Fruit fly (Drosophila melanogaster) whole organism, embryonic: Measurements from ENCODE around the gene CG9503.

Experiments
- Abd-B ChIP-seq: fragments of 200-800 bp; sonication (Bioruptor generic); optimal IDR thresholded peaks from 2 replicates; lab custom pipeline; 2018; ENCODE audit warnings: missing biosample characterization, mild to moderate bottlenecking, missing genetic modification characterization, moderate library complexity
- Atf-2 ChIP-seq: fragments of 200-800 bp; sonication (Bioruptor generic); optimal IDR thresholded peaks from 2 replicates; lab custom pipeline; 2016; ENCODE audit warnings: missing biosample characterization, missing genetic modification characterization
- B-H2 ChIP-seq: fragments of 200-800 bp; sonication (Bioruptor generic); optimal IDR thresholded peaks from 2 replicates; lab custom pipeline; 2018; ENCODE audit warnings: missing biosample characterization, mild to moderate bottlenecking, missing genetic modification characterization
- CG12104 ChIP-seq: fragments of 200-800 bp; sonication (Bioruptor generic); optimal IDR thresholded peaks from 3 replicates; lab custom pipeline; 2016; ENCODE audit warnings: missing biosample characterization, missing genetic modification characterization
- CG12219 ChIP-seq: fragments of 200-800 bp; sonication (Bioruptor generic); optimal IDR thresholded peaks from 3 replicates; lab custom pipeline; 2018; ENCODE audit warnings: missing biosample characterization, mild to moderate bottlenecking, missing genetic modification characterization
- CG12744 ChIP-seq: fragments of 200-800 bp; sonication (Bioruptor generic); optimal IDR thresholded peaks from 2 replicates; lab custom pipeline; 2016; ENCODE audit warnings: missing biosample characterization, missing genetic modification characterization
- CG13775 ChIP-seq: fragments of 200-800 bp; sonication (Bioruptor generic); optimal IDR thresholded peaks from 3 replicates; lab custom pipeline; 2017; ENCODE audit warnings: missing biosample characterization, mild to moderate bottlenecking, missing genetic modification characterization
- CG14441 ChIP-seq: fragments of 200-800 bp; sonication (Bioruptor generic); IDR thresholded peaks from 2 replicates; pipeline ENCODE4 v1.3.6; 2022; ENCODE audit warnings: missing biosample characterization, missing genetic modification characterization
- CG15479 ChIP-seq: fragments of 200-800 bp; sonication (Bioruptor generic); optimal IDR thresholded peaks from 3 replicates; lab custom pipeline; 2019; ENCODE audit warnings: missing biosample characterization, mild to moderate bottlenecking, missing genetic modification characterization, moderate library complexity
- CG15514 ChIP-seq: fragments of 200-800 bp; sonication (Bioruptor generic); optimal IDR thresholded peaks from 3 replicates; lab custom pipeline; 2017; ENCODE audit warnings: missing biosample characterization, missing genetic modification characterization, mild to moderate bottlenecking, moderate library complexity, missing genetic modification reagents
- CG1647 ChIP-seq: fragments of 200-800 bp; sonication (Bioruptor generic); optimal IDR thresholded peaks from 3 replicates; lab custom pipeline; 2016; ENCODE audit warnings: missing biosample characterization, missing genetic modification characterization
- CG17328 ChIP-seq: fragments of 200-800 bp; sonication (Bioruptor generic); IDR thresholded peaks from 2 replicates; pipeline ENCODE4 v1.3.6; 2022; ENCODE audit warnings: missing biosample characterization, missing genetic modification characterization
- CG17912 ChIP-seq: fragments of 200-800 bp; sonication (Bioruptor generic); optimal IDR thresholded peaks from 2 replicates; lab custom pipeline; 2018; ENCODE audit warnings: missing biosample characterization, mild to moderate bottlenecking, missing genetic modification characterization
- CG32532 ChIP-seq: fragments of 200-800 bp; sonication (Bioruptor generic); IDR thresholded peaks from 2 replicates; pipeline ENCODE4 v1.3.6; 2022; ENCODE audit warnings: missing biosample characterization, missing genetic modification characterization
- CG33213 ChIP-seq: fragments of 200-800 bp; sonication (Bioruptor generic); optimal IDR thresholded peaks from 3 replicates; lab custom pipeline; 2016; ENCODE audit warnings: missing biosample characterization, missing genetic modification characterization
- CG7839 ChIP-seq: fragments of 200-800 bp; sonication (Bioruptor generic); optimal IDR thresholded peaks from 3 replicates; lab custom pipeline; 2018; ENCODE audit warnings: missing biosample characterization, mild to moderate bottlenecking, missing genetic modification characterization, moderate library complexity
- CG8765 ChIP-seq: fragments of 200-800 bp; sonication (Bioruptor generic); IDR thresholded peaks from 2 replicates; pipeline ENCODE4 v1.3.6; 2022; ENCODE audit warnings: missing biosample characterization, missing genetic modification characterization
- CG9727 ChIP-seq: fragments of 200-800 bp; sonication (Bioruptor generic); optimal IDR thresholded peaks from 3 replicates; lab custom pipeline; 2017; ENCODE audit warnings: missing biosample characterization, mild to moderate bottlenecking, missing genetic modification characterization
- D ChIP-seq, 2 experiments: fragments of 200-800 bp in 1 of 2; fragments of >200 bp in 1 of 2; sonication (Bioruptor generic) in 1 of 2; optimal IDR thresholded peaks; 2 replicates in 1 of 2; 3 replicates in 1 of 2; lab custom pipeline; 2017; ENCODE audit warnings: mild to moderate bottlenecking in 1 of 2, missing biosample characterization in 1 of 2, missing genetic modification characterization in 1 of 2, missing genetic modification reagents in 1 of 2
- E2f1 ChIP-seq: fragments of 200-800 bp; sonication (Bioruptor generic); IDR thresholded peaks from 2 replicates; pipeline ENCODE4 v1.3.6; 2022; ENCODE audit warnings: missing biosample characterization, missing genetic modification characterization
- Hmx ChIP-seq: fragments of 200-800 bp; sonication (Bioruptor generic); optimal IDR thresholded peaks from 2 replicates; lab custom pipeline; 2016; ENCODE audit warnings: missing biosample characterization, missing genetic modification characterization
- Jarid2 ChIP-seq: fragments of 200-800 bp; sonication (Bioruptor generic); optimal IDR thresholded peaks from 3 replicates; lab custom pipeline; 2017; ENCODE audit warnings: mild to moderate bottlenecking, missing biosample characterization, missing genetic modification reagents, missing genetic modification characterization
- Meics ChIP-seq: fragments of 200-800 bp; sonication (Bioruptor generic); optimal IDR thresholded peaks from 2 replicates; lab custom pipeline; 2017; ENCODE audit warnings: missing biosample characterization, mild to moderate bottlenecking, missing genetic modification characterization
- Nf-YB ChIP-seq: fragments of 200-800 bp; sonication (Bioruptor generic); optimal IDR thresholded peaks from 3 replicates; lab custom pipeline; 2019; ENCODE audit warnings: missing biosample characterization, mild to moderate bottlenecking, missing genetic modification characterization, moderate library complexity
- Nf-YC ChIP-seq: fragments of 200-800 bp; optimal IDR thresholded peaks from 3 replicates; lab custom pipeline; 2019; ENCODE audit warnings: missing biosample characterization, mild to moderate bottlenecking, missing genetic modification characterization, moderate library complexity
- NfI ChIP-seq: fragments of 200-800 bp; sonication (Bioruptor generic); optimal IDR thresholded peaks from 3 replicates; lab custom pipeline; 2018; ENCODE audit warnings: missing biosample characterization, mild to moderate bottlenecking, missing genetic modification characterization, moderate library complexity
- Pdp1 ChIP-seq, 2 experiments: fragments of 200-800 bp; sonication (Bioruptor generic); optimal IDR thresholded peaks; 3 replicates each; lab custom pipeline; 2016; ENCODE audit warnings: missing biosample characterization in 2 of 2, missing genetic modification characterization in 2 of 2, mild to moderate bottlenecking in 1 of 2, moderate library complexity in 1 of 2
- Ptx1 ChIP-seq: fragments of 200-800 bp; sonication (Bioruptor generic); IDR thresholded peaks from 2 replicates; pipeline ENCODE4 v1.3.6; 2022; ENCODE audit warnings: missing biosample characterization, missing genetic modification characterization
- Spps ChIP-seq: fragments of 200-800 bp; sonication (Bioruptor generic); optimal IDR thresholded peaks from 2 replicates; lab custom pipeline; 2018; ENCODE audit warnings: missing biosample characterization, mild to moderate bottlenecking, missing genetic modification characterization
- aop ChIP-seq: fragments of 200-800 bp; sonication (Bioruptor generic); IDR thresholded peaks from 2 replicates; pipeline ENCODE4 v1.3.6; 2022; ENCODE audit warnings: missing biosample characterization, missing genetic modification characterization
- ash1 ChIP-seq: fragments of 200-800 bp; sonication (Bioruptor generic); optimal IDR thresholded peaks from 2 replicates; lab custom pipeline; 2018; ENCODE audit warnings: missing biosample characterization, mild to moderate bottlenecking, missing genetic modification characterization
- bcd ChIP-seq: fragments of 200-800 bp; sonication (Bioruptor generic); optimal IDR thresholded peaks from 2 replicates; lab custom pipeline; 2017; ENCODE audit warnings: missing biosample characterization, mild to moderate bottlenecking, missing genetic modification characterization
- btn ChIP-seq: fragments of 200-800 bp; sonication (Bioruptor generic); optimal IDR thresholded peaks from 2 replicates; lab custom pipeline; 2016; ENCODE audit warnings: missing biosample characterization, missing genetic modification characterization
- cg ChIP-seq: fragments of 200-800 bp; sonication (Bioruptor generic); optimal IDR thresholded peaks from 3 replicates; lab custom pipeline; 2019; ENCODE audit warnings: missing biosample characterization, mild to moderate bottlenecking, missing genetic modification characterization, moderate library complexity
- croc ChIP-seq: fragments of 200-800 bp; sonication (Bioruptor generic); conservative IDR thresholded peaks from 3 replicates; pipeline ENCODE4 v1.3.6; 2022; ENCODE audit warnings: missing biosample characterization, missing genetic modification characterization
- cwo ChIP-seq: fragments of 200-800 bp; sonication (Bioruptor generic); optimal IDR thresholded peaks from 3 replicates; lab custom pipeline; 2017; ENCODE audit warnings: missing biosample characterization, missing genetic modification characterization, mild to moderate bottlenecking, moderate library complexity, missing genetic modification reagents
- dati ChIP-seq: fragments of 200-800 bp; sonication (Bioruptor generic); IDR thresholded peaks from 2 replicates; pipeline ENCODE4 v1.3.6; 2022; ENCODE audit warnings: missing biosample characterization, missing genetic modification characterization
- ems ChIP-seq: fragments of 200-800 bp; sonication (Bioruptor generic); optimal IDR thresholded peaks from 3 replicates; lab custom pipeline; 2016; ENCODE audit warnings: missing biosample characterization, missing genetic modification characterization
- h ChIP-seq: fragments of >200 bp; optimal IDR thresholded peaks from 2 replicates; lab custom pipeline; 2017
- knrl ChIP-seq: fragments of 200-800 bp; sonication (Bioruptor generic); IDR thresholded peaks from 3 replicates; pipeline ENCODE4 v1.3.6; 2022; ENCODE audit warnings: missing biosample characterization, missing genetic modification characterization; ENCODE audit not compliant: partially characterized antibody
- lbe ChIP-seq: fragments of 200-800 bp; sonication (Bioruptor generic); optimal IDR thresholded peaks from 2 replicates; lab custom pipeline; 2016; ENCODE audit warnings: missing biosample characterization, mild to moderate bottlenecking, missing genetic modification characterization
- lmd ChIP-seq: fragments of 200-800 bp; sonication (Bioruptor generic); IDR thresholded peaks from 2 replicates; pipeline ENCODE4 v1.3.6; 2022; ENCODE audit warnings: missing biosample characterization, missing genetic modification characterization
- maf-S ChIP-seq: fragments of 200-800 bp; sonication (Bioruptor generic); optimal IDR thresholded peaks from 2 replicates; lab custom pipeline; 2016; ENCODE audit warnings: missing biosample characterization, missing genetic modification characterization
- mam ChIP-seq: fragments of 200-800 bp; sonication (Bioruptor generic); optimal IDR thresholded peaks from 3 replicates; lab custom pipeline; 2016; ENCODE audit warnings: missing biosample characterization, missing genetic modification characterization
- nerfin-2 ChIP-seq: fragments of 200-800 bp; sonication (Bioruptor generic); IDR thresholded peaks from 2 replicates; pipeline ENCODE4 v1.3.6; 2022; ENCODE audit warnings: missing biosample characterization, missing genetic modification characterization; ENCODE audit not compliant: partially characterized antibody
- otp ChIP-seq: fragments of 200-800 bp; sonication (Bioruptor generic); IDR thresholded peaks from 3 replicates; pipeline ENCODE4, ENCODE4 v1.3.6; 2022; ENCODE audit warnings: missing biosample characterization, missing genetic modification characterization
- repo ChIP-seq: fragments of 200-800 bp; sonication (Bioruptor generic); optimal IDR thresholded peaks from 2 replicates; lab custom pipeline; 2016; ENCODE audit warnings: missing biosample characterization, missing genetic modification characterization
- salm ChIP-seq: fragments of 200-800 bp; sonication (Bioruptor generic); optimal IDR thresholded peaks from 2 replicates; lab custom pipeline; 2018; ENCODE audit warnings: missing biosample characterization, mild to moderate bottlenecking, missing genetic modification characterization
- tgo ChIP-seq: fragments of 200-800 bp; sonication (Bioruptor generic); IDR thresholded peaks from 3 replicates; pipeline ENCODE4 v1.3.6; 2022; ENCODE audit warnings: missing biosample characterization, missing genetic modification characterization
- zf30C ChIP-seq: fragments of 200-800 bp; sonication (Bioruptor generic); optimal IDR thresholded peaks from 3 replicates; lab custom pipeline; 2018; ENCODE audit warnings: missing biosample characterization, mild to moderate bottlenecking, missing genetic modification characterization

CG9503 gene

dm6 chrX:14882536-14883118, 40.7 kb downstream of the CG9503 start, which contains the start of the genes CG45064 and CG45065 (continued):
- no peak for TF ChIP-seq ash1
- peak; percentile 81 for TF ChIP-seq NfI (GFP tag; lab: Kevin White, UChicago)
- TF ChIP-seq lmd (GFP tag; lab: Robert Waterston, UW) = peak; percentile 81
- peak; percentile 73 for TF ChIP-seq Meics
- peak; percentile 70 for TF ChIP-seq ems (GFP tag; lab: Kevin White, UChicago)
- peak; percentile 83 for TF ChIP-seq mam (GFP tag; lab: Kevin White, UChicago)
- TF ChIP-seq maf-S (GFP tag; lab: Kevin White, UChicago) = peak; percentile 68
- TF ChIP-seq CG12219 (GFP tag; lab: Kevin White, UChicago) = peak; percentile 83
- TF ChIP-seq E2f1 (GFP tag; lab: Robert Waterston, UW) = peak; percentile 77
- TF ChIP-seq lbe (GFP tag; lab: Kevin White, UChicago) = no peak
- TF ChIP-seq CG32532 (GFP tag; lab: Robert Waterston, UW) = peak; percentile 56
- peak; percentile 66 for TF ChIP-seq cwo (GFP tag; lab: Kevin White, UChicago)
- TF ChIP-seq Nf-YB = peak; percentile 67
- TF ChIP-seq CG9727 (GFP tag; lab: Kevin White, UChicago) = peak; percentile 64
- TF ChIP-seq Jarid2 (GFP tag; lab: Kevin White, UChicago) = peak; percentile 46
- peak; percentile 66 for TF ChIP-seq tgo
- peak; percentile 62 for TF ChIP-seq repo
- TF ChIP-seq Nf-YC = peak; percentile 45
- TF ChIP-seq cg = no peak
- TF ChIP-seq CG8765 (GFP tag; lab: Robert Waterston, UW) = no peak
- TF ChIP-seq aop (GFP tag; lab: Robert Waterston, UW) = peak; percentile 41; the same call in 1 of the 2 replicates
- peak; percentile 57 for TF ChIP-seq CG13775 (GFP tag; lab: Kevin White, UChicago)
- peak; percentile 81 for TF ChIP-seq bcd (GFP tag; lab: Kevin White, UChicago)
- peak; percentile 89 for TF ChIP-seq CG7839 (tag; lab: Kevin White, UChicago)
- TF ChIP-seq CG15514 (GFP tag; lab: Kevin White, UChicago) = peak; percentile 35
- TF ChIP-seq B-H2 (GFP tag; lab: Kevin White, UChicago) = no peak
- TF ChIP-seq D (optimal IDR thresholded peaks at IDR 0.05; lab: Kevin White, UChicago) = no peak
- TF ChIP-seq D (GFP tag; optimal IDR thresholded peaks at IDR 0.05; lab: Kevin White, UChicago) = peak; percentile 83
- peak; percentile 68 for TF ChIP-seq CG33213 (GFP tag; lab: Kevin White, UChicago)
- peak; percentile 73 for TF ChIP-seq btn (GFP tag; lab: Kevin White, UChicago)
- TF ChIP-seq nerfin-2 = no peak
- no peak for TF ChIP-seq CG17912 (GFP tag; lab: Kevin White, UChicago)
- TF ChIP-seq CG17328 (GFP tag; lab: Robert Waterston, UW) = peak; percentile 87
- no peak for TF ChIP-seq h (lab: Kevin White, UChicago)
- TF ChIP-seq knrl = no peak
- TF ChIP-seq CG12104 = peak; percentile 47
- TF ChIP-seq CG12744 (GFP tag; lab: Kevin White, UChicago) = peak; percentile 54
- peak; percentile 62 for TF ChIP-seq Spps (tag; lab: Kevin White, UChicago)
- no peak for TF ChIP-seq CG15479 (GFP tag; lab: Kevin White, UChicago)
- TF ChIP-seq Atf-2 (GFP tag; lab: Kevin White, UChicago) = peak; percentile 73
- peak; percentile 51 for TF ChIP-seq zf30C (GFP tag; lab: Kevin White, UChicago)
- TF ChIP-seq Ptx1 = peak; percentile 88
- peak; percentile 57 for TF ChIP-seq Abd-B (GFP tag; lab: Kevin White, UChicago)
- peak; percentile 74 for TF ChIP-seq croc
- peak; percentile 79 for TF ChIP-seq salm (tag; lab: Kevin White, UChicago)
- TF ChIP-seq CG14441 (GFP tag; lab: Robert Waterston, UW) = peak; percentile 72
- TF ChIP-seq CG1647 = peak; percentile 66
- peak; percentile 57 for TF ChIP-seq Hmx (GFP tag; lab: Kevin White, UChicago)
- peak; percentile 72 to 73 for TF ChIP-seq Pdp1 (GFP tag; optimal IDR thresholded peaks at IDR 0.05; lab: Kevin White, UChicago)
- TF ChIP-seq otp = peak; percentile 81; the same call in 2 of the 3 replicates
- peak; percentile 67 for TF ChIP-seq dati
